Fruit fly (Drosophila melanogaster) whole organism, embryonic: ENCODE results near the gene CG14820.

Experiments used
- CG10147 ChIP-seq: fragments of 200-800 bp; sonication (Bioruptor generic); optimal IDR thresholded peaks from 2 replicates; lab custom pipeline; 2019; ENCODE audit warnings: missing biosample characterization, mild to moderate bottlenecking, missing genetic modification characterization, moderate library complexity
- CG10431 ChIP-seq: fragments of 200-800 bp; sonication (Bioruptor generic); optimal IDR thresholded peaks from 3 replicates; lab custom pipeline; 2018; ENCODE audit warnings: missing biosample characterization, mild to moderate bottlenecking, missing genetic modification characterization
- CG11247 ChIP-seq: fragments of 200-800 bp; sonication (Bioruptor generic); IDR thresholded peaks from 2 replicates; pipeline ENCODE4 v1.3.6; 2022; ENCODE audit warnings: missing biosample characterization, missing genetic modification characterization
- CG12942 ChIP-seq: fragments of 200-800 bp; sonication (Bioruptor generic); optimal IDR thresholded peaks from 3 replicates; lab custom pipeline; 2016; ENCODE audit warnings: missing biosample characterization, missing genetic modification characterization
- CG14050 ChIP-seq: fragments of 200-800 bp; sonication (Bioruptor generic); IDR thresholded peaks from 3 replicates; pipeline ENCODE4 v1.3.6; 2022; ENCODE audit warnings: missing biosample characterization, missing genetic modification characterization
- CG15479 ChIP-seq: fragments of 200-800 bp; sonication (Bioruptor generic); optimal IDR thresholded peaks from 3 replicates; lab custom pipeline; 2019; ENCODE audit warnings: missing biosample characterization, mild to moderate bottlenecking, missing genetic modification characterization, moderate library complexity
- CG15601 ChIP-seq: fragments of 200-800 bp; sonication (Bioruptor generic); optimal IDR thresholded peaks from 3 replicates; lab custom pipeline; 2019; ENCODE audit warnings: missing biosample characterization, mild to moderate bottlenecking, missing genetic modification characterization, moderate library complexity
- CG16779 ChIP-seq: fragments of 200-800 bp; sonication (Bioruptor generic); IDR thresholded peaks from 2 replicates; pipeline ENCODE4 v1.3.6; 2022; ENCODE audit warnings: missing biosample characterization, missing genetic modification characterization
- CG17328 ChIP-seq: fragments of 200-800 bp; sonication (Bioruptor generic); IDR thresholded peaks from 2 replicates; pipeline ENCODE4 v1.3.6; 2022; ENCODE audit warnings: missing biosample characterization, missing genetic modification characterization
- CG17385 ChIP-seq: fragments of 200-800 bp; sonication (Bioruptor generic); optimal IDR thresholded peaks from 3 replicates; lab custom pipeline; 2018; ENCODE audit warnings: missing biosample characterization, mild to moderate bottlenecking, missing genetic modification characterization
- CG17802 ChIP-seq: fragments of 200-800 bp; sonication (Bioruptor generic); optimal IDR thresholded peaks from 2 replicates; lab custom pipeline; 2018; ENCODE audit warnings: missing biosample characterization, mild to moderate bottlenecking, missing genetic modification characterization, moderate library complexity
- CG18262 ChIP-seq: fragments of 200-800 bp; optimal IDR thresholded peaks from 3 replicates; lab custom pipeline; 2019; ENCODE audit warnings: missing biosample characterization, mild to moderate bottlenecking, missing genetic modification characterization, moderate library complexity
- CG2120 ChIP-seq: fragments of 200-800 bp; sonication (Bioruptor generic); optimal IDR thresholded peaks from 3 replicates; lab custom pipeline; 2016; ENCODE audit warnings: missing biosample characterization, missing genetic modification characterization
- CG2712 ChIP-seq: fragments of 200-800 bp; optimal IDR thresholded peaks from 3 replicates; lab custom pipeline; 2019; ENCODE audit warnings: missing biosample characterization, mild to moderate bottlenecking, missing genetic modification characterization, moderate library complexity
- CG31365 ChIP-seq: fragments of 200-800 bp; sonication (Bioruptor generic); optimal IDR thresholded peaks from 2 replicates; lab custom pipeline; 2018; ENCODE audit warnings: missing biosample characterization, mild to moderate bottlenecking, missing genetic modification characterization
- CG31388 ChIP-seq: fragments of 200-800 bp; sonication (Bioruptor generic); optimal IDR thresholded peaks from 2 replicates; lab custom pipeline; 2016; ENCODE audit warnings: missing biosample characterization, missing genetic modification characterization
- CG34422 ChIP-seq: fragments of 200-800 bp; sonication (Bioruptor generic); IDR thresholded peaks from 3 replicates; pipeline ENCODE4 v1.3.6; 2022; ENCODE audit warnings: missing biosample characterization, missing genetic modification characterization
- CG6791 ChIP-seq: fragments of 200-800 bp; sonication (Bioruptor generic); IDR thresholded peaks from 3 replicates; pipeline ENCODE4 v1.3.6; 2022; ENCODE audit warnings: missing biosample characterization, missing genetic modification characterization; ENCODE audit not compliant: partially characterized antibody
- CG7745 ChIP-seq: fragments of 200-800 bp; sonication (Bioruptor generic); optimal IDR thresholded peaks from 2 replicates; lab custom pipeline; 2018; ENCODE audit warnings: missing biosample characterization, mild to moderate bottlenecking, missing genetic modification characterization, moderate library complexity
- CG7839 ChIP-seq: fragments of 200-800 bp; sonication (Bioruptor generic); optimal IDR thresholded peaks from 3 replicates; lab custom pipeline; 2018; ENCODE audit warnings: missing biosample characterization, mild to moderate bottlenecking, missing genetic modification characterization, moderate library complexity
- CG8944 ChIP-seq: fragments of 200-800 bp; sonication (Bioruptor generic); optimal IDR thresholded peaks from 3 replicates; lab custom pipeline; 2016; ENCODE audit warnings: missing biosample characterization, missing genetic modification characterization
- CkIIα-i1 ChIP-seq: fragments of 200-800 bp; sonication (Bioruptor generic); IDR thresholded peaks from 2 replicates; pipeline ENCODE4 v1.3.6; 2022; ENCODE audit warnings: missing biosample characterization, missing genetic modification characterization
- Dip2 ChIP-seq: fragments of 200-800 bp; sonication (Bioruptor generic); IDR thresholded peaks from 2 replicates; pipeline ENCODE4 v1.3.6; 2022; ENCODE audit warnings: missing biosample characterization, missing genetic modification characterization
- Drgx ChIP-seq: fragments of 200-800 bp; sonication (Bioruptor generic); IDR thresholded peaks from 2 replicates; pipeline ENCODE4 v1.3.6; 2022; ENCODE audit warnings: missing biosample characterization, missing genetic modification characterization
- HLH4C ChIP-seq: fragments of 200-800 bp; sonication (Bioruptor generic); IDR thresholded peaks from 3 replicates; pipeline ENCODE4 v1.3.6; 2022; ENCODE audit warnings: missing biosample characterization, missing genetic modification characterization; ENCODE audit not compliant: partially characterized antibody
- MTF-1 ChIP-seq: fragments of 200-800 bp; sonication (Bioruptor generic); optimal IDR thresholded peaks from 2 replicates; lab custom pipeline; 2018; ENCODE audit warnings: missing biosample characterization, mild to moderate bottlenecking, missing genetic modification characterization, borderline replicate concordance
- Mrtf ChIP-seq: fragments of 200-800 bp; sonication (Bioruptor generic); IDR thresholded peaks from 3 replicates; pipeline ENCODE4 v1.3.6; 2022; ENCODE audit warnings: missing biosample characterization, missing genetic modification characterization
- Pdp1 ChIP-seq, 2 experiments: fragments of 200-800 bp; sonication (Bioruptor generic); optimal IDR thresholded peaks; 3 replicates each; lab custom pipeline; 2016; ENCODE audit warnings: missing biosample characterization in 2 of 2, missing genetic modification characterization in 2 of 2, mild to moderate bottlenecking in 1 of 2, moderate library complexity in 1 of 2
- bowl ChIP-seq: fragments of 200-800 bp; sonication (Bioruptor generic); IDR thresholded peaks from 2 replicates; pipeline ENCODE4 v1.3.6; 2022; ENCODE audit warnings: missing biosample characterization, missing genetic modification characterization
- br ChIP-seq: fragments of >200 bp; optimal IDR thresholded peaks from 2 replicates; lab custom pipeline; 2017
- cato ChIP-seq: fragments of 200-800 bp; sonication (Bioruptor generic); optimal IDR thresholded peaks from 2 replicates; lab custom pipeline; 2016; ENCODE audit warnings: missing biosample characterization, missing genetic modification characterization, borderline replicate concordance
- ems ChIP-seq: fragments of 200-800 bp; sonication (Bioruptor generic); optimal IDR thresholded peaks from 3 replicates; lab custom pipeline; 2016; ENCODE audit warnings: missing biosample characterization, missing genetic modification characterization
- fru ChIP-seq: fragments of >200 bp; optimal IDR thresholded peaks from 2 replicates; lab custom pipeline; 2017
- hkb ChIP-seq, 2 experiments: fragments of 200-800 bp in 1 of 2; fragments of >200 bp in 1 of 2; sonication (Bioruptor generic) in 1 of 2; IDR thresholded peaks in 1 of 2; optimal IDR thresholded peaks in 1 of 2; 2 replicates each; pipeline versions ENCODE4 v1.3.6 to Lab custom; 2017 to 2022; ENCODE audit warnings: missing biosample characterization in 1 of 2, missing genetic modification characterization in 1 of 2
- kah ChIP-seq: fragments of 200-800 bp; sonication (Bioruptor generic); optimal IDR thresholded peaks from 2 replicates; lab custom pipeline; 2018; ENCODE audit warnings: missing biosample characterization, mild to moderate bottlenecking, missing genetic modification characterization
- knrl ChIP-seq: fragments of 200-800 bp; sonication (Bioruptor generic); IDR thresholded peaks from 3 replicates; pipeline ENCODE4 v1.3.6; 2022; ENCODE audit warnings: missing biosample characterization, missing genetic modification characterization; ENCODE audit not compliant: partially characterized antibody
- lmd ChIP-seq: fragments of 200-800 bp; sonication (Bioruptor generic); IDR thresholded peaks from 2 replicates; pipeline ENCODE4 v1.3.6; 2022; ENCODE audit warnings: missing biosample characterization, missing genetic modification characterization
- lola ChIP-seq, 3 experiments: fragments of >200 bp in 2 of 3; fragments of 200-800 bp in 1 of 3; sonication (Bioruptor generic) in 1 of 3; optimal IDR thresholded peaks; 2 replicates each; lab custom pipeline; 2017 to 2019; ENCODE audit warnings: missing biosample characterization in 3 of 3, missing genetic modification characterization in 3 of 3, mild to moderate bottlenecking in 1 of 3, moderate library complexity in 1 of 3
- mam ChIP-seq: fragments of 200-800 bp; sonication (Bioruptor generic); optimal IDR thresholded peaks from 3 replicates; lab custom pipeline; 2016; ENCODE audit warnings: missing biosample characterization, missing genetic modification characterization
- mirr ChIP-seq: fragments of 200-800 bp; sonication (Bioruptor generic); optimal IDR thresholded peaks from 3 replicates; lab custom pipeline; 2018; ENCODE audit warnings: missing biosample characterization, mild to moderate bottlenecking, missing genetic modification characterization
- phol ChIP-seq: fragments of 200-800 bp; sonication (Bioruptor generic); optimal IDR thresholded peaks from 3 replicates; lab custom pipeline; 2018; ENCODE audit warnings: missing biosample characterization, mild to moderate bottlenecking, missing genetic modification characterization, moderate library complexity
- sisA ChIP-seq: fragments of 200-800 bp; sonication (Bioruptor generic); IDR thresholded peaks from 2 replicates; pipeline ENCODE4 v1.3.6; 2022; ENCODE audit warnings: missing biosample characterization, missing genetic modification characterization
- sna ChIP-seq: fragments of 200-800 bp; sonication (Bioruptor generic); IDR thresholded peaks from 2 replicates; pipeline ENCODE4 v1.3.6; 2022; ENCODE audit warnings: missing biosample characterization, missing genetic modification characterization; ENCODE audit not compliant: partially characterized antibody
- sqz ChIP-seq: fragments of 200-800 bp; sonication (Bioruptor generic); optimal IDR thresholded peaks from 3 replicates; lab custom pipeline; 2018; ENCODE audit warnings: missing biosample characterization, mild to moderate bottlenecking, missing genetic modification characterization
- sr ChIP-seq: fragments of 200-800 bp; sonication (Bioruptor generic); IDR thresholded peaks from 3 replicates; pipeline ENCODE4 v1.3.6; 2022; ENCODE audit warnings: missing biosample characterization, missing genetic modification characterization
- wek ChIP-seq: fragments of 200-800 bp; sonication (Bioruptor generic); optimal IDR thresholded peaks from 3 replicates; lab custom pipeline; 2018; ENCODE audit warnings: missing biosample characterization, mild to moderate bottlenecking, missing genetic modification characterization, moderate library complexity
- zen2 ChIP-seq: fragments of 200-800 bp; sonication (Bioruptor generic); IDR thresholded peaks from 3 replicates; pipeline ENCODE4 v1.3.6; 2022; ENCODE audit warnings: missing biosample characterization, missing genetic modification characterization; ENCODE audit not compliant: partially characterized antibody

Gene CG14820

dm6 chr3L:6955254-6956229 is 22.8 kb downstream of the CG14820 start, which contains the start of the genes CG10077 and CG9948 (continued):
- TF ChIP-seq CG6791 (GFP tag; lab: Robert Waterston, UW) (peak; percentile 80), mam (GFP tag; lab: Kevin White, UChicago) (peak; percentile 68), lola (GFP tag; optimal IDR thresholded peaks at IDR 0.05; lab: Kevin White, UChicago) (peak in 1 of 3 experiments; percentile 87), sna (GFP tag; lab: Robert Waterston, UW) (peak; percentile 60), CG2120 (GFP tag; lab: Kevin White, UChicago) (peak; percentile 89), CG10147 (GFP tag; lab: Kevin White, UChicago) (peak; percentile 86), CG8944 (GFP tag; lab: Kevin White, UChicago) (peak; percentile 11), CG7839 (peak; percentile 93), fru (lab: Kevin White, UChicago) (no peak), zen2 (no peak; the same call in 2 of the 3 replicates), CG31388 (peak; percentile 63), lmd (peak; percentile 93), Dip2 (GFP tag; lab: Robert Waterston, UW) (no peak), CG14050 (GFP tag; lab: Robert Waterston, UW) (peak; percentile 88), hkb (optimal IDR thresholded peaks at IDR 0.05; lab: Kevin White, UChicago) (no peak), hkb (GFP tag; IDR thresholded peaks at IDR 0.05; lab: Robert Waterston, UW) (peak; percentile 92), CG15601 (peak; percentile 86), Mrtf (GFP tag; lab: Robert Waterston, UW) (peak; percentile 88), br (lab: Kevin White, UChicago) (no peak), CG34422 (GFP tag; lab: Robert Waterston, UW) (peak; percentile 94), CG17385 (GFP tag; lab: Kevin White, UChicago) (peak; percentile 88), CG7745 (tag; lab: Kevin White, UChicago) (peak; percentile 62), CG10431 (peak; percentile 69), wek (GFP tag; lab: Kevin White, UChicago) (peak; percentile 59), mirr (GFP tag; lab: Kevin White, UChicago) (peak; percentile 83), CG31365 (peak; percentile 57), CG12942 (GFP tag; lab: Kevin White, UChicago) (peak; percentile 66), CG15479 (GFP tag; lab: Kevin White, UChicago) (no peak), knrl (GFP tag; lab: Robert Waterston, UW) (peak; percentile 75; the same call in 2 of the 3 replicates), CG2712 (tag; lab: Kevin White, UChicago) (peak; percentile 92), cato (GFP tag; lab: Kevin White, UChicago) (peak; percentile 79), sisA (GFP tag; lab: Robert Waterston, UW) (peak; percentile 93), CG18262 (tag; lab: Kevin White, UChicago) (peak; percentile 89), CkIIα-i1 (GFP tag; lab: Robert Waterston, UW) (no peak; the same call in 1 of the 2 replicates), ems (GFP tag; lab: Kevin White, UChicago) (peak; percentile 67), CG11247 (GFP tag; lab: Robert Waterston, UW) (peak; percentile 80), CG17328 (GFP tag; lab: Robert Waterston, UW) (peak; percentile 93), sqz (GFP tag; lab: Kevin White, UChicago) (peak; percentile 83), bowl (peak; percentile 76; the same call in 1 of the 2 replicates), HLH4C (GFP tag; lab: Robert Waterston, UW) (peak; percentile 89), CG17802 (tag; lab: Kevin White, UChicago) (peak; percentile 55), phol (tag; lab: Kevin White, UChicago) (peak; percentile 94), Pdp1 (GFP tag; optimal IDR thresholded peaks at IDR 0.05; lab: Kevin White, UChicago) (peak; percentile 75 to 76), sr (0 out of 3 replicates have a peak, but pooled peaks have one; percentile 25), MTF-1 (GFP tag; lab: Kevin White, UChicago) (peak; percentile 78), CG16779 (GFP tag; lab: Robert Waterston, UW) (0 out of 2 replicates have a peak, but pooled peaks have one; percentile 44), Drgx (GFP tag; lab: Robert Waterston, UW) (peak; percentile 83), kah (GFP tag; lab: Kevin White, UChicago) (peak; percentile 81)
